Fruit fly (Drosophila melanogaster) whole organism: ENCODE results near the gene CG15357.

Experiments used
- CG8478 ChIP-seq: fragments of >200 bp; optimal IDR thresholded peaks from 2 replicates; lab custom pipeline; 2018; ENCODE audit warnings: inconsistent platforms
- pan ChIP-seq: fragments of >200 bp; optimal IDR thresholded peaks from 2 replicates; lab custom pipeline; 2017
- psq ChIP-seq: fragments of >200 bp; optimal IDR thresholded peaks from 2 replicates; lab custom pipeline; 2017
- usp ChIP-seq: fragments of >200 bp; optimal IDR thresholded peaks from 2 replicates; lab custom pipeline; 2017; ENCODE audit warnings: missing biosample characterization, missing genetic modification characterization, mixed read lengths

- no peak for TF ChIP-seq CG8478 (lab: Kevin White, UChicago)
- TF ChIP-seq pan (lab: Kevin White, UChicago): no peak
- no peak for TF ChIP-seq psq
- no peak for TF ChIP-seq usp (GFP tag; lab: Kevin White, UChicago)
These were observed 29.0 kb downstream of the CG15357 start for dm6 chr2L:1916461-1916860.
